Worm (Caenorhabditis elegans) whole organism, mixed stage, embryonic: Measurements from ENCODE around the gene F56C9.10.

Experiments
- M03D4.4 ChIP-seq: sonication (generic microtip); optimal IDR thresholded peaks from 2 replicates; lab custom pipeline; 2017; ENCODE audit warnings: mild to moderate bottlenecking, missing genetic modification characterization, missing compliant biosample characterization
- bed-3 ChIP-seq: fragments of 200-800 bp; sonication (Bioruptor generic); optimal IDR thresholded peaks from 3 replicates; lab custom pipeline; 2018; ENCODE audit warnings: mild to moderate bottlenecking, missing genetic modification characterization, moderate library complexity, missing compliant biosample characterization
- blmp-1 ChIP-seq: fragments of 150-350 bp; optimal IDR thresholded peaks from 2 replicates; lab custom pipeline; 2014; ENCODE audit warnings: missing biosample characterization, missing genetic modification characterization
- ceh-39 ChIP-seq: fragments of 150-350 bp; optimal IDR thresholded peaks from 2 replicates; lab custom pipeline; 2014; ENCODE audit warnings: missing biosample characterization, missing genetic modification characterization
- ceh-43 ChIP-seq: fragments of 200-800 bp; sonication (Bioruptor generic); optimal IDR thresholded peaks from 2 replicates; lab custom pipeline; 2018; ENCODE audit warnings: mild to moderate bottlenecking, missing genetic modification characterization, moderate library complexity, missing compliant biosample characterization
- ceh-83 ChIP-seq: fragments of 200-800 bp; sonication (Bioruptor generic); optimal IDR thresholded peaks from 2 replicates; lab custom pipeline; 2018; ENCODE audit warnings: mild to moderate bottlenecking, missing genetic modification characterization, missing compliant biosample characterization
- ces-1 ChIP-seq: fragments of 150-350 bp; optimal IDR thresholded peaks from 2 replicates; lab custom pipeline; 2014; ENCODE audit warnings: missing biosample characterization, missing genetic modification reagents, missing genetic modification characterization
- cnd-1 ChIP-seq: fragments of 200-800 bp; sonication (Bioruptor generic); optimal IDR thresholded peaks from 2 replicates; lab custom pipeline; 2018; ENCODE audit warnings: mild to moderate bottlenecking, missing genetic modification characterization, missing compliant biosample characterization
- elt-3 ChIP-seq: fragments of 150-350 bp; optimal IDR thresholded peaks from 2 replicates; lab custom pipeline; 2014; ENCODE audit warnings: missing biosample characterization, missing genetic modification characterization
- ham-2 ChIP-seq: fragments of 200-800 bp; sonication (Bioruptor generic); optimal IDR thresholded peaks from 2 replicates; lab custom pipeline; 2018; ENCODE audit warnings: mild to moderate bottlenecking, missing genetic modification characterization, missing compliant biosample characterization
- hlh-1 ChIP-seq: fragments of 150-350 bp; optimal IDR thresholded peaks from 2 replicates; lab custom pipeline; 2014; ENCODE audit warnings: missing biosample characterization, missing genetic modification reagents, missing genetic modification characterization
- lin-13 ChIP-seq: fragments of 150-350 bp; optimal IDR thresholded peaks from 2 replicates; lab custom pipeline; 2014; ENCODE audit warnings: missing biosample characterization, missing genetic modification characterization
- lin-32 ChIP-seq: fragments of 200-800 bp; sonication (Bioruptor generic); optimal IDR thresholded peaks from 2 replicates; lab custom pipeline; 2018; ENCODE audit warnings: mild to moderate bottlenecking, missing genetic modification characterization, missing compliant biosample characterization
- lsy-2 ChIP-seq: fragments of 150-350 bp; optimal IDR thresholded peaks from 2 replicates; lab custom pipeline; 2014; ENCODE audit warnings: missing biosample characterization, missing genetic modification characterization
- mab-5 ChIP-seq: fragments of 150-350 bp; optimal IDR thresholded peaks from 2 replicates; lab custom pipeline; 2014; ENCODE audit warnings: missing biosample characterization, missing genetic modification characterization
- mep-1 ChIP-seq: fragments of 150-350 bp; optimal IDR thresholded peaks from 2 replicates; lab custom pipeline; 2017; ENCODE audit warnings: missing biosample characterization, missing genetic modification reagents, missing genetic modification characterization, inconsistent platforms
- mls-2 ChIP-seq: sonication (generic microtip); optimal IDR thresholded peaks from 2 replicates; lab custom pipeline; 2016; ENCODE audit warnings: mild to moderate bottlenecking, missing genetic modification characterization, moderate library complexity, missing compliant biosample characterization
- nhr-12 ChIP-seq: fragments of 150-350 bp; optimal IDR thresholded peaks from 2 replicates; lab custom pipeline; 2014; ENCODE audit warnings: missing biosample characterization, missing genetic modification characterization
- nhr-2 ChIP-seq: fragments of 150-350 bp; optimal IDR thresholded peaks from 2 replicates; lab custom pipeline; 2014; ENCODE audit warnings: missing biosample characterization, missing genetic modification characterization
- nhr-237 ChIP-seq: fragments of 150-350 bp; optimal IDR thresholded peaks from 2 replicates; lab custom pipeline; 2014; ENCODE audit warnings: missing biosample characterization, missing genetic modification characterization
- nhr-76 ChIP-seq: sonication (generic microtip); optimal IDR thresholded peaks from 2 replicates; lab custom pipeline; 2017; ENCODE audit warnings: missing biosample characterization, missing genetic modification characterization
- pha-4 ChIP-seq: fragments of 150-350 bp; optimal IDR thresholded peaks from 2 replicates; lab custom pipeline; 2018; ENCODE audit warnings: missing biosample characterization, missing genetic modification reagents, missing genetic modification characterization
- sem-2 ChIP-seq: fragments of 200-800 bp; sonication (Bioruptor generic); optimal IDR thresholded peaks from 2 replicates; lab custom pipeline; 2018; ENCODE audit warnings: mild to moderate bottlenecking, missing genetic modification characterization, missing compliant biosample characterization
- sptf-1 ChIP-seq: sonication (generic microtip); optimal IDR thresholded peaks from 2 replicates; lab custom pipeline; 2017; ENCODE audit warnings: mild to moderate bottlenecking, missing genetic modification characterization, moderate library complexity, missing compliant biosample characterization
- tbx-8 ChIP-seq: fragments of 200-800 bp; sonication (Bioruptor generic); optimal IDR thresholded peaks from 2 replicates; lab custom pipeline; 2018; ENCODE audit warnings: mild to moderate bottlenecking, missing genetic modification characterization, moderate library complexity, missing compliant biosample characterization
- unc-120 ChIP-seq: sonication (generic microtip); optimal IDR thresholded peaks from 2 replicates; lab custom pipeline; 2017; ENCODE audit warnings: missing genetic modification characterization, missing compliant biosample characterization; ENCODE audit not compliant: poor library complexity, severe bottlenecking
- unc-62 ChIP-seq: fragments of 150-350 bp; optimal IDR thresholded peaks from 2 replicates; lab custom pipeline; 2014; ENCODE audit warnings: missing biosample characterization, missing genetic modification reagents, missing genetic modification characterization
- zip-8 ChIP-seq: fragments of 150-350 bp; optimal IDR thresholded peaks from 2 replicates; lab custom pipeline; 2014; ENCODE audit warnings: missing biosample characterization, missing genetic modification characterization

The F56C9.10 gene

DNA sequence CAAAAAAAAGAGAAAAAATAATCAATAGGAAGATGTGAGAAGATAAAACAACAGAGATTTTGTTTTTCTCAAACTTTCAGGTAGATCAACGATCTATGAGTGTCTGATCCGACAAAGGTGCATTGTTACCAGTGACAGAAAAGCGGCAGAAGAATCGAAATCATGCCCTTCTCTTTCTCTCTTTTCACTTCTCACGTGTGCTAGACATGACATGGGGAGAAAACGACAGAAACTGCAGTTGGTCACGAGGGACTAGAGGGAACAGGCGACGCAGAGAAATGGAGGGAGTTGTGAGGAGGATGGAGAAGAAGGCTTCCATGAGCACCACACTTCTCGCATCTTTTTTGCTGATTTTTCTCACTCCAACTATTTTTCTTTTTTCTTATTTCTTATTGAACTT is at the start of gene F56C9.10:
Gene F56C9.10, minus strand, starts transcription at position 97 of the 400 bp plus-strand sequence.
- peak; percentile 48 for TF ChIP-seq nhr-237 (tag; lab: Kevin White, UChicago)
- no peak for TF ChIP-seq nhr-12 (tag; lab: Kevin White, UChicago)
- peak; percentile 83 for TF ChIP-seq unc-62 (GFP tag; lab: Kevin White, UChicago)
- peak; percentile 32 for TF ChIP-seq ces-1 (GFP tag; lab: Kevin White, UChicago)
- no peak for TF ChIP-seq bed-3 (GFP tag; lab: Kevin White, UChicago)
- peak; percentile 9 for TF ChIP-seq ham-2 (GFP tag; lab: Kevin White, UChicago)
- no peak for TF ChIP-seq lin-32 (GFP tag; lab: Kevin White, UChicago)
- TF ChIP-seq mls-2 (tag; lab: Kevin White, UChicago), result peak; percentile 6
- TF ChIP-seq mab-5 (tag; lab: Kevin White, UChicago), result no peak
- peak; percentile 14 for TF ChIP-seq mep-1
- TF ChIP-seq unc-120 (tag; lab: Kevin White, UChicago), result peak; percentile 65
- peak; percentile 66 for TF ChIP-seq blmp-1
- peak; percentile 15 for TF ChIP-seq cnd-1 (tag; lab: Kevin White, UChicago)
- peak; percentile 77 for TF ChIP-seq hlh-1 (tag; lab: Kevin White, UChicago)

DNA sequence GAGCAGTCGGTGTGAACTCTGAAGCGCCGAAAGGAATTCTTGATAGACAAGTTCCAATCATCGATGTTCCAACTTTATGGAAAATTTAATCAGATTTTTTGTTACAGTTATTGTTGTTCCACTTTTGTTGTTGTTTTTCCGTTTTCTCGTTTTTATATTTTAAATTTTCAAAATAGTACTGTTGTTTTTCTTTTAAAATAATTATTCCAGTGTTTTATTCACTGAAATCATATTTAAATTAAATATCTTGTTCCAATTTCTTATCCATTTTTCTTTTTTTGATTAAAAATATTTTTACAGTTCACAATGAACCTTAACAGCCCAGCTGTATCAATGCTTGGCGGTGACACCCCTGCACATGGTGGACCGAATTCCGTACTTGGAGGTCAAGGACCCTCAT is 48.6 kb upstream of the F56C9.10 start, which contains the start of gene tbp-1:
Gene tbp-1, plus strand, starts transcription at position 301 of the 400 bp plus-strand sequence.
- TF ChIP-seq lin-13 (tag; lab: Kevin White, UChicago) (no peak), nhr-2 (tag; lab: Kevin White, UChicago) (no peak), zip-8 (tag; lab: Kevin White, UChicago) (no peak), nhr-76 (tag; lab: Kevin White, UChicago) (no peak), elt-3 (tag; lab: Kevin White, UChicago) (no peak), ham-2 (GFP tag; lab: Kevin White, UChicago) (no peak), sptf-1 (tag; lab: Kevin White, UChicago) (no peak), hlh-1 (tag; lab: Kevin White, UChicago) (no peak), unc-120 (tag; lab: Kevin White, UChicago) (no peak), nhr-12 (tag; lab: Kevin White, UChicago) (no peak), cnd-1 (tag; lab: Kevin White, UChicago) (no peak), ceh-39 (tag; lab: Kevin White, UChicago) (no peak), unc-62 (GFP tag; lab: Kevin White, UChicago) (no peak)

DNA sequence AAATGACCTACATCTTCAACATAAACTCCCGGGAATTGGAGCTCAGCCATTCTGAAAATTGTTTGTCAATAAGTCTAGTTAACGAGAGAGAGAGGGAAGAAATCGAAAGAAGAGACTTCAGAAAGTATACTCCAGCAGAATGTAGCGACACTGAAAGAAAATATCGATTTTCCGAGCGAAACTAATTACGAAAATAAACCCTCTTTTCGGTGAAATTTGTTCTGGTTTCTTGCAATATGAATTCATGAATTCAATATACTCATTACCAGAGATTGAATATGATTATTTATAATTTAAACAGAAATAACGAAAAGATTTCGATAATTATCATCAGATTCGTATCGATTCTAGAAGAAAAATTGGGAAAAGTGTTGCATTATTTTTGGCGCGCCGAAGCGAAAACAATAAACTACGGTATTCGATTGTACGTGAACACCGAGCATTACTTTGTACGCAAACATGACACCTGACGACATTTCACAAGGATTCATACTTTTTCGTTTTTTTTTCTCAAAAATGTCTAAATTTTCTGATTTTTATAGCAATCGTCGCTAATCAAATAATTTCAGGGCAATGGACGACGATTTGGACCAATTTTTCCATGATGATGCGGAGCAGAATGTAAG is 46.5 kb upstream of the F56C9.10 start, which contains the start of the genes hmg-4 and T20B12.3:
Gene hmg-4, minus strand, starts transcription at position 51 of the 626 bp plus-strand sequence.
Gene T20B12.3, plus strand, starts transcription at position 570 of the 626 bp plus-strand sequence.
- TF ChIP-seq ces-1 (GFP tag; lab: Kevin White, UChicago) (peak; percentile 64), lsy-2 (tag; lab: Kevin White, UChicago) (peak; percentile 94), unc-62 (GFP tag; lab: Kevin White, UChicago) (no peak), pha-4 (peak; percentile 16), ceh-43 (GFP tag; lab: Kevin White, UChicago) (peak; percentile 16)

DNA sequence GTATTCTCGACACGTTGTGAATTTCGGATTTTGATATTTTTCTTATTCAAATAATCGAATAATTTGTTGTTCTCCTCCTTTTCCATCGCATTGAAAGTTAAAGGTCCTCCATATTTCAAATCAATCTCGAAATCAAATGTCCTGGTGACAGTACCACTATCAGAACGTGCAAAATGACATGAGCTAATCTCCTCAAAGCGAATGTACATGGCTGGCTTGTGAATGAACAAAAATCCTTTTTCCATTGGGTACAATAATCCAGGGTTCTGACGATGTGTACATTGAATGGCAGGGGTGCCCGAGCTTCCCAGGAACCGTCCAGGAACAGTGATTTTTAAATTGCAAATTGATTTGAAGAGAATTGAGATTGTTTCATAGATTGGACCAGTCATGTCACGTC is 45.0 kb upstream of the F56C9.10 start:
- TF ChIP-seq bed-3 (GFP tag; lab: Kevin White, UChicago), result no peak
- no peak for TF ChIP-seq elt-3 (tag; lab: Kevin White, UChicago)
- TF ChIP-seq unc-120 (tag; lab: Kevin White, UChicago), result no peak
- TF ChIP-seq tbx-8 (GFP tag; lab: Kevin White, UChicago), result no peak
- no peak for TF ChIP-seq nhr-2 (tag; lab: Kevin White, UChicago)
- TF ChIP-seq nhr-237 (tag; lab: Kevin White, UChicago), result no peak
- no peak for TF ChIP-seq ceh-43 (GFP tag; lab: Kevin White, UChicago)
- TF ChIP-seq ceh-83, result no peak
- TF ChIP-seq sem-2 (GFP tag; lab: Kevin White, UChicago), result no peak
- no peak for TF ChIP-seq lin-32 (GFP tag; lab: Kevin White, UChicago)
- TF ChIP-seq mep-1, result no peak
- no peak for TF ChIP-seq ces-1 (GFP tag; lab: Kevin White, UChicago)
- no peak for TF ChIP-seq cnd-1 (tag; lab: Kevin White, UChicago)
- no peak for TF ChIP-seq mab-5 (tag; lab: Kevin White, UChicago)
- no peak for TF ChIP-seq blmp-1

DNA sequence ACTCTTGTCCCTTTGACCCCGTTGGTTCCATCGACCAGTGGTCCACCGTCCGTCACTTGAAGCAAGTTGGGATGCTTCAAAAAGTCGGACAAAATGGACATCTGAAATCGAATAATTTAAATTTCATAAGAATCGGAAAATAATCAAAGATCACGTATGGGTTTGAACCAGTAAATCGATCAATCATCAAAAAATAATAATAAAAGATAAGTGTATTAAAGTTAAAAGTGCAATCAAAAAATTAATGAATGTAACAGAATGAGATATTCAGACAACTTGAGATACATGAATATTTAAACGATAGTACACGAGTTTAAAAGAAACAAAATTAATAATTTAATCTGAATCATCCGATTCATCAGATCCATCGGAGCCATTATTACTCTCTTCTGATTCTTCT is 43.8 kb upstream of the F56C9.10 start, which contains the start of gene T20B12.7:
Gene T20B12.7, minus strand, starts transcription at position 101 of the 400 bp plus-strand sequence.
- TF ChIP-seq elt-3 (tag; lab: Kevin White, UChicago), result no peak
- TF ChIP-seq ceh-39 (tag; lab: Kevin White, UChicago), result no peak
- TF ChIP-seq ceh-83, result no peak
- no peak for TF ChIP-seq M03D4.4 (tag; lab: Kevin White, UChicago)
- no peak for TF ChIP-seq nhr-12 (tag; lab: Kevin White, UChicago)
- no peak for TF ChIP-seq sem-2 (GFP tag; lab: Kevin White, UChicago)
- TF ChIP-seq bed-3 (GFP tag; lab: Kevin White, UChicago), result no peak
- TF ChIP-seq unc-62 (GFP tag; lab: Kevin White, UChicago), result no peak
- TF ChIP-seq lsy-2 (tag; lab: Kevin White, UChicago), result no peak
- no peak for TF ChIP-seq nhr-237 (tag; lab: Kevin White, UChicago)
- no peak for TF ChIP-seq ceh-43 (GFP tag; lab: Kevin White, UChicago)
